Fruit fly (Drosophila melanogaster): ENCODE results near the gene CG11723.

dm6 chr2L:2180665-2181064 is 33.6 kb upstream of the CG11723 start:
- TF ChIP-seq insv (optimal IDR thresholded peaks at IDR 0.05) (no peak), psq (optimal IDR thresholded peaks at IDR 0.05) (no peak), h (optimal IDR thresholded peaks at IDR 0.05) (no peak), ttk (optimal IDR thresholded peaks at IDR 0.05) (no peak), Myc (optimal IDR thresholded peaks at IDR 0.05) (no peak)

All from Kc167 (cell line).